Fruit fly (Drosophila melanogaster) whole organism, embryonic: ENCODE results near the gene CG46467.

Experiments
- Adf1 ChIP-seq: fragments of 200-800 bp; sonication (Bioruptor generic); IDR thresholded peaks from 2 replicates; pipeline ENCODE4 v1.3.6; 2022; ENCODE audit warnings: missing biosample characterization, missing genetic modification characterization
- CG10274 ChIP-seq: fragments of 200-800 bp; sonication (Bioruptor generic); optimal IDR thresholded peaks from 3 replicates; lab custom pipeline; 2017; ENCODE audit warnings: missing biosample characterization, mild to moderate bottlenecking, missing genetic modification characterization
- CG15696 ChIP-seq: fragments of 200-800 bp; sonication (Bioruptor generic); optimal IDR thresholded peaks from 2 replicates; lab custom pipeline; 2019; ENCODE audit warnings: missing biosample characterization, mild to moderate bottlenecking, missing genetic modification characterization, moderate library complexity
- CG1603 ChIP-seq: fragments of 200-800 bp; sonication (Bioruptor generic); optimal IDR thresholded peaks from 2 replicates; lab custom pipeline; 2019; ENCODE audit warnings: missing biosample characterization, mild to moderate bottlenecking, missing genetic modification characterization, moderate library complexity
- CG17385 ChIP-seq: fragments of 200-800 bp; sonication (Bioruptor generic); optimal IDR thresholded peaks from 3 replicates; lab custom pipeline; 2018; ENCODE audit warnings: missing biosample characterization, mild to moderate bottlenecking, missing genetic modification characterization
- CG18599 ChIP-seq: fragments of 200-800 bp; sonication (Bioruptor generic); optimal IDR thresholded peaks from 3 replicates; lab custom pipeline; 2017; ENCODE audit warnings: missing biosample characterization, missing genetic modification characterization, mild to moderate bottlenecking, moderate library complexity, missing genetic modification reagents
- CG2875 ChIP-seq: fragments of 200-800 bp; sonication (Bioruptor generic); optimal IDR thresholded peaks from 2 replicates; lab custom pipeline; 2017; ENCODE audit warnings: missing biosample characterization, mild to moderate bottlenecking, missing genetic modification characterization, missing genetic modification reagents
- CG2889 ChIP-seq: fragments of 200-800 bp; sonication (Bioruptor generic); IDR thresholded peaks from 3 replicates; pipeline ENCODE4 v1.3.6; 2022; ENCODE audit warnings: missing biosample characterization, missing genetic modification characterization
- CG30020 ChIP-seq: fragments of 200-800 bp; optimal IDR thresholded peaks from 2 replicates; lab custom pipeline; 2019; ENCODE audit warnings: missing biosample characterization, mild to moderate bottlenecking, missing genetic modification characterization, moderate library complexity
- CG30431 ChIP-seq: fragments of 200-800 bp; sonication (Bioruptor generic); optimal IDR thresholded peaks from 2 replicates; lab custom pipeline; 2017; ENCODE audit warnings: missing biosample characterization, missing genetic modification characterization
- CG31388 ChIP-seq: fragments of 200-800 bp; sonication (Bioruptor generic); optimal IDR thresholded peaks from 2 replicates; lab custom pipeline; 2016; ENCODE audit warnings: missing biosample characterization, missing genetic modification characterization
- CG3847 ChIP-seq: fragments of 200-800 bp; sonication (Bioruptor generic); IDR thresholded peaks from 2 replicates; pipeline ENCODE4 v1.3.6; 2022; ENCODE audit warnings: missing biosample characterization, missing genetic modification characterization
- CG6854 ChIP-seq: fragments of 200-800 bp; sonication (Bioruptor generic); optimal IDR thresholded peaks from 3 replicates; lab custom pipeline; 2017; ENCODE audit warnings: missing biosample characterization, mild to moderate bottlenecking, missing genetic modification characterization
- CG9437 ChIP-seq: fragments of 200-800 bp; sonication (Bioruptor generic); optimal IDR thresholded peaks from 2 replicates; lab custom pipeline; 2018; ENCODE audit warnings: missing biosample characterization, mild to moderate bottlenecking, missing genetic modification characterization
- CG9797 ChIP-seq: fragments of 200-800 bp; sonication (Bioruptor generic); optimal IDR thresholded peaks from 3 replicates; lab custom pipeline; 2018; ENCODE audit warnings: missing biosample characterization, mild to moderate bottlenecking, missing genetic modification characterization
- CG9817 ChIP-seq: fragments of 200-800 bp; sonication (Bioruptor generic); optimal IDR thresholded peaks from 2 replicates; lab custom pipeline; 2018; ENCODE audit warnings: missing biosample characterization, mild to moderate bottlenecking, missing genetic modification characterization, moderate library complexity
- CTCF ChIP-seq: fragments of 200-800 bp; sonication (Bioruptor generic); optimal IDR thresholded peaks from 2 replicates; lab custom pipeline; 2017; ENCODE audit warnings: missing biosample characterization, mild to moderate bottlenecking, missing genetic modification characterization, moderate library complexity
- CrebB ChIP-seq: fragments of 200-800 bp; sonication (Bioruptor generic); optimal IDR thresholded peaks from 3 replicates; lab custom pipeline; 2018; ENCODE audit warnings: missing biosample characterization, mild to moderate bottlenecking, missing genetic modification characterization
- D19B ChIP-seq: fragments of 200-800 bp; sonication (Bioruptor generic); optimal IDR thresholded peaks from 2 replicates; lab custom pipeline; 2017; ENCODE audit warnings: missing biosample characterization, mild to moderate bottlenecking, missing genetic modification characterization
- Dek ChIP-seq: fragments of 200-800 bp; sonication (Bioruptor generic); optimal IDR thresholded peaks from 3 replicates; lab custom pipeline; 2019; ENCODE audit warnings: missing biosample characterization, mild to moderate bottlenecking, missing genetic modification characterization, moderate library complexity
- Doc3 ChIP-seq: fragments of 200-800 bp; sonication (Bioruptor generic); IDR thresholded peaks from 3 replicates; pipeline ENCODE4 v1.3.6; 2022; ENCODE audit warnings: missing biosample characterization, missing genetic modification characterization; ENCODE audit not compliant: partially characterized antibody
- Drgx ChIP-seq: fragments of 200-800 bp; sonication (Bioruptor generic); IDR thresholded peaks from 2 replicates; pipeline ENCODE4 v1.3.6; 2022; ENCODE audit warnings: missing biosample characterization, missing genetic modification characterization
- E2f2 ChIP-seq: fragments of 200-800 bp; sonication (Bioruptor generic); IDR thresholded peaks from 2 replicates; pipeline ENCODE4 v1.3.6; 2022; ENCODE audit warnings: missing biosample characterization, missing genetic modification characterization
- Fer2 ChIP-seq: fragments of 200-800 bp; sonication (Bioruptor generic); optimal IDR thresholded peaks from 2 replicates; lab custom pipeline; 2018; ENCODE audit warnings: missing biosample characterization, mild to moderate bottlenecking, missing genetic modification characterization, moderate library complexity
- H15 ChIP-seq: fragments of 200-800 bp; sonication (Bioruptor generic); IDR thresholded peaks from 3 replicates; pipeline ENCODE4 v1.3.6; 2022; ENCODE audit warnings: missing biosample characterization, missing genetic modification characterization
- H2.0 ChIP-seq: fragments of 200-800 bp; sonication (Bioruptor generic); IDR thresholded peaks from 2 replicates; pipeline ENCODE4 v1.3.6; 2022; ENCODE audit warnings: missing biosample characterization, missing genetic modification characterization
- HLH3B ChIP-seq: fragments of 200-800 bp; sonication (Bioruptor generic); IDR thresholded peaks from 2 replicates; pipeline ENCODE4 v1.3.6; 2022; ENCODE audit warnings: missing biosample characterization, missing genetic modification characterization
- HLHmδ ChIP-seq: fragments of 200-800 bp; sonication (Bioruptor generic); optimal IDR thresholded peaks from 2 replicates; lab custom pipeline; 2018; ENCODE audit warnings: missing biosample characterization, mild to moderate bottlenecking, missing genetic modification characterization, moderate library complexity
- Mad ChIP-seq: fragments of 200-800 bp; sonication (Bioruptor generic); optimal IDR thresholded peaks from 2 replicates; lab custom pipeline; 2016; ENCODE audit warnings: missing biosample characterization, missing genetic modification characterization
- Nf-YA ChIP-seq: fragments of 200-800 bp; sonication (Bioruptor generic); IDR thresholded peaks from 2 replicates; pipeline ENCODE4 v1.3.6; 2022; ENCODE audit warnings: missing biosample characterization, missing genetic modification characterization
- Six4 ChIP-seq: fragments of 200-800 bp; sonication (Bioruptor generic); optimal IDR thresholded peaks from 2 replicates; lab custom pipeline; 2016; ENCODE audit warnings: missing biosample characterization, missing genetic modification characterization
- Sry-β ChIP-seq: fragments of 200-800 bp; sonication (Bioruptor generic); optimal IDR thresholded peaks from 2 replicates; lab custom pipeline; 2018; ENCODE audit warnings: missing biosample characterization, mild to moderate bottlenecking, missing genetic modification characterization, moderate library complexity
- Stat92E ChIP-seq, 3 experiments: fragments of >200 bp in 2 of 3; fragments of 200-800 bp in 1 of 3; sonication (Bioruptor generic) in 1 of 3; optimal IDR thresholded peaks; 2 replicates each; lab custom pipeline; 2017 to 2019; ENCODE audit warnings: missing biosample characterization in 3 of 3, missing genetic modification characterization in 3 of 3, mild to moderate bottlenecking in 1 of 3, moderate library complexity in 1 of 3
- bcd ChIP-seq: fragments of 200-800 bp; sonication (Bioruptor generic); optimal IDR thresholded peaks from 2 replicates; lab custom pipeline; 2017; ENCODE audit warnings: missing biosample characterization, mild to moderate bottlenecking, missing genetic modification characterization
- chn ChIP-seq: fragments of 200-800 bp; sonication (Bioruptor generic); optimal IDR thresholded peaks from 2 replicates; lab custom pipeline; 2016; ENCODE audit warnings: missing biosample characterization, missing genetic modification characterization
- dan ChIP-seq: fragments of 200-800 bp; sonication (Bioruptor generic); IDR thresholded peaks from 2 replicates; pipeline ENCODE4 v1.3.6; 2022; ENCODE audit warnings: missing biosample characterization, missing genetic modification characterization
- dpn ChIP-seq, 2 experiments: fragments of 200-800 bp; sonication (Bioruptor generic); optimal IDR thresholded peaks; 3 replicates each; lab custom pipeline; 2016; ENCODE audit warnings: missing biosample characterization in 2 of 2, missing genetic modification characterization in 2 of 2
- esg ChIP-seq: fragments of 200-800 bp; sonication (Bioruptor generic); conservative IDR thresholded peaks from 2 replicates; pipeline ENCODE4 v1.3.6; 2022; ENCODE audit warnings: missing biosample characterization, missing genetic modification characterization
- eve ChIP-seq, 2 experiments: fragments of >200 bp; optimal IDR thresholded peaks; 2 replicates each; lab custom pipeline; 2017; ENCODE audit warnings: missing biosample characterization in 2 of 2, missing genetic modification characterization in 2 of 2
- lilli ChIP-seq: fragments of 200-800 bp; sonication (Bioruptor generic); optimal IDR thresholded peaks from 3 replicates; lab custom pipeline; 2016; ENCODE audit warnings: missing biosample characterization, missing genetic modification characterization
- lola ChIP-seq, 3 experiments: fragments of >200 bp in 2 of 3; fragments of 200-800 bp in 1 of 3; sonication (Bioruptor generic) in 1 of 3; optimal IDR thresholded peaks; 2 replicates each; lab custom pipeline; 2017 to 2019; ENCODE audit warnings: missing biosample characterization in 3 of 3, missing genetic modification characterization in 3 of 3, mild to moderate bottlenecking in 1 of 3, moderate library complexity in 1 of 3
- mld ChIP-seq: fragments of 200-800 bp; sonication (Bioruptor generic); IDR thresholded peaks from 3 replicates; pipeline ENCODE4 v1.3.6; 2022; ENCODE audit warnings: missing biosample characterization, missing genetic modification characterization; ENCODE audit not compliant: partially characterized antibody
- prd ChIP-seq, 3 experiments: fragments of >200 bp in 2 of 3; fragments of 200-800 bp in 1 of 3; sonication (Bioruptor generic) in 1 of 3; optimal IDR thresholded peaks in 2 of 3; IDR thresholded peaks in 1 of 3; 2 replicates in 2 of 3; 3 replicates in 1 of 3; pipeline versions ENCODE4 v1.3.6 to Lab custom; 2017 to 2022; ENCODE audit warnings: missing biosample characterization in 1 of 3, missing genetic modification characterization in 1 of 3
- row ChIP-seq: fragments of 200-800 bp; sonication (Bioruptor generic); IDR thresholded peaks from 3 replicates; pipeline ENCODE4 v1.3.6; 2022; ENCODE audit warnings: missing biosample characterization, missing genetic modification characterization
- schlank ChIP-seq: fragments of 200-800 bp; sonication (Bioruptor generic); optimal IDR thresholded peaks from 2 replicates; lab custom pipeline; 2018; ENCODE audit warnings: missing biosample characterization, mild to moderate bottlenecking, missing genetic modification characterization
- sisA ChIP-seq: fragments of 200-800 bp; sonication (Bioruptor generic); IDR thresholded peaks from 2 replicates; pipeline ENCODE4 v1.3.6; 2022; ENCODE audit warnings: missing biosample characterization, missing genetic modification characterization
- slbo ChIP-seq: fragments of 200-800 bp; sonication (Bioruptor generic); IDR thresholded peaks from 2 replicates; pipeline ENCODE4 v1.3.6; 2022; ENCODE audit warnings: missing biosample characterization, missing genetic modification characterization
- ssp ChIP-seq: fragments of 200-800 bp; sonication (Bioruptor generic); IDR thresholded peaks from 2 replicates; pipeline ENCODE4 v1.3.6; 2022; ENCODE audit warnings: missing biosample characterization, missing genetic modification characterization
- tin ChIP-seq: fragments of 200-800 bp; sonication (Bioruptor generic); optimal IDR thresholded peaks from 3 replicates; lab custom pipeline; 2016; ENCODE audit warnings: missing biosample characterization, missing genetic modification characterization
- z ChIP-seq: fragments of 200-800 bp; sonication (Bioruptor generic); IDR thresholded peaks from 3 replicates; pipeline ENCODE4 v1.3.6; 2022; ENCODE audit warnings: missing biosample characterization, missing genetic modification characterization
- zen ChIP-seq: fragments of 200-800 bp; sonication (Bioruptor generic); optimal IDR thresholded peaks from 3 replicates; lab custom pipeline; 2018; ENCODE audit warnings: missing biosample characterization, mild to moderate bottlenecking, missing genetic modification characterization, moderate library complexity

Gene CG46467

dm6 chr3R:9938495-9938894 lies 64.0 kb downstream of the CG46467 start (continued):
- TF ChIP-seq H15 (GFP tag; lab: Robert Waterston, UW) (0 out of 3 replicates have a peak, but pooled peaks have one; percentile 23), Adf1 (no peak; the same call in 1 of the 2 replicates), HLH3B (GFP tag; lab: Robert Waterston, UW) (0 out of 2 replicates have a peak, but pooled peaks have one; percentile 22), CrebB (no peak), schlank (tag; lab: Kevin White, UChicago) (no peak), Drgx (peak; percentile 33; the same call in 1 of the 2 replicates), CG18599 (GFP tag; lab: Kevin White, UChicago) (peak; percentile 80), HLHmδ (GFP tag; lab: Kevin White, UChicago) (no peak), mld (GFP tag; lab: Robert Waterston, UW) (no peak), row (GFP tag; lab: Robert Waterston, UW) (peak; percentile 64), dpn (GFP tag; optimal IDR thresholded peaks at IDR 0.05; lab: Kevin White, UChicago) (peak in 1 of 2 experiments; percentile 25), ssp (GFP tag; lab: Robert Waterston, UW) (no peak), CG10274 (GFP tag; lab: Kevin White, UChicago) (no peak), CG30431 (no peak), Stat92E (GFP tag; optimal IDR thresholded peaks at IDR 0.05; lab: Kevin White, UChicago) (no peak), CG1603 (tag; lab: Kevin White, UChicago) (peak; percentile 9), CG9817 (tag; lab: Kevin White, UChicago) (peak; percentile 6), CTCF (no peak), CG9437 (no peak), CG2875 (GFP tag; lab: Kevin White, UChicago) (no peak), esg (GFP tag; lab: Robert Waterston, UW) (peak; percentile 31; the same call in 1 of the 2 replicates), CG30020 (tag; lab: Kevin White, UChicago) (no peak), lola (GFP tag; optimal IDR thresholded peaks at IDR 0.05; lab: Kevin White, UChicago) (no peak), Dek (tag; lab: Kevin White, UChicago) (no peak), dan (GFP tag; lab: Robert Waterston, UW) (no peak), chn (GFP tag; lab: Kevin White, UChicago) (no peak), lilli (GFP tag; lab: Kevin White, UChicago) (peak; percentile 48), H2.0 (peak; percentile 18; the same call in 1 of the 2 replicates), eve (GFP tag; optimal IDR thresholded peaks at IDR 0.05; lab: Kevin White, UChicago) (no peak), tin (GFP tag; lab: Kevin White, UChicago) (peak; percentile 3), CG2889 (GFP tag; lab: Robert Waterston, UW) (peak; percentile 55; the same call in 1 of the 3 replicates), CG6854 (no peak), E2f2 (GFP tag; lab: Robert Waterston, UW) (no peak), slbo (GFP tag; lab: Robert Waterston, UW) (peak; percentile 76), CG15696 (tag; lab: Kevin White, UChicago) (no peak), CG9797 (GFP tag; lab: Kevin White, UChicago) (no peak), Fer2 (tag; lab: Kevin White, UChicago) (no peak), prd (optimal IDR thresholded peaks at IDR 0.05; lab: Kevin White, UChicago) (no peak), prd (GFP tag; IDR thresholded peaks at IDR 0.05; lab: Robert Waterston, UW) (0 out of 3 replicates have a peak, but pooled peaks have one; percentile 6), CG17385 (GFP tag; lab: Kevin White, UChicago) (peak; percentile 39), zen (tag; lab: Kevin White, UChicago) (no peak), Doc3 (no peak), sisA (GFP tag; lab: Robert Waterston, UW) (peak; percentile 53), z (GFP tag; lab: Robert Waterston, UW) (no peak), CG31388 (GFP tag; lab: Kevin White, UChicago) (no peak), D19B (GFP tag; lab: Kevin White, UChicago) (no peak), CG3847 (GFP tag; lab: Robert Waterston, UW) (no peak), Nf-YA (GFP tag; lab: Robert Waterston, UW) (no peak), Sry-β (GFP tag; lab: Kevin White, UChicago) (no peak), bcd (GFP tag; lab: Kevin White, UChicago) (peak; percentile 18), Mad (GFP tag; lab: Kevin White, UChicago) (no peak), Six4 (GFP tag; lab: Kevin White, UChicago) (no peak)
